Fruit fly (Drosophila melanogaster) whole organism, embryonic: ENCODE measurements around the gene CG6415.
A peak's percentile ranks its signal among the peaks of the same experiment; 100 is the strongest.

Experiments
- Awh ChIP-seq: fragments of 200-800 bp; sonication (Bioruptor generic); IDR thresholded peaks from 2 replicates; pipeline ENCODE4, ENCODE4 v1.3.6; 2022; ENCODE audit warnings: missing biosample characterization, missing genetic modification characterization
- CG10543 ChIP-seq: fragments of 200-800 bp; sonication (Bioruptor generic); optimal IDR thresholded peaks from 3 replicates; lab custom pipeline; 2017; ENCODE audit warnings: missing biosample characterization, mild to moderate bottlenecking, missing genetic modification characterization, moderate library complexity
- CG10565 ChIP-seq: fragments of 200-800 bp; sonication (Bioruptor generic); optimal IDR thresholded peaks from 3 replicates; lab custom pipeline; 2016; ENCODE audit warnings: missing biosample characterization, mild to moderate bottlenecking, missing genetic modification characterization
- CG12769 ChIP-seq: fragments of 200-800 bp; sonication (Bioruptor generic); optimal IDR thresholded peaks from 2 replicates; lab custom pipeline; 2019; ENCODE audit warnings: missing biosample characterization, mild to moderate bottlenecking, missing genetic modification characterization, moderate library complexity
- CG15269 ChIP-seq: fragments of 200-800 bp; sonication (Bioruptor generic); optimal IDR thresholded peaks from 2 replicates; lab custom pipeline; 2018; ENCODE audit warnings: missing biosample characterization, mild to moderate bottlenecking, missing genetic modification characterization, moderate library complexity
- CG15601 ChIP-seq: fragments of 200-800 bp; sonication (Bioruptor generic); optimal IDR thresholded peaks from 3 replicates; lab custom pipeline; 2019; ENCODE audit warnings: missing biosample characterization, mild to moderate bottlenecking, missing genetic modification characterization, moderate library complexity
- CG1603 ChIP-seq: fragments of 200-800 bp; sonication (Bioruptor generic); optimal IDR thresholded peaks from 2 replicates; lab custom pipeline; 2019; ENCODE audit warnings: missing biosample characterization, mild to moderate bottlenecking, missing genetic modification characterization, moderate library complexity
- CG17385 ChIP-seq: fragments of 200-800 bp; sonication (Bioruptor generic); optimal IDR thresholded peaks from 3 replicates; lab custom pipeline; 2018; ENCODE audit warnings: missing biosample characterization, mild to moderate bottlenecking, missing genetic modification characterization
- CG17912 ChIP-seq: fragments of 200-800 bp; sonication (Bioruptor generic); optimal IDR thresholded peaks from 2 replicates; lab custom pipeline; 2018; ENCODE audit warnings: missing biosample characterization, mild to moderate bottlenecking, missing genetic modification characterization
- CG3847 ChIP-seq: fragments of 200-800 bp; sonication (Bioruptor generic); IDR thresholded peaks from 2 replicates; pipeline ENCODE4 v1.3.6; 2022; ENCODE audit warnings: missing biosample characterization, missing genetic modification characterization
- CG6683 ChIP-seq: fragments of 200-800 bp; sonication (Bioruptor generic); optimal IDR thresholded peaks from 2 replicates; lab custom pipeline; 2017; ENCODE audit warnings: missing biosample characterization, mild to moderate bottlenecking, missing genetic modification characterization, missing genetic modification reagents
- CG7357 ChIP-seq: fragments of 200-800 bp; sonication (Bioruptor generic); IDR thresholded peaks from 3 replicates; pipeline ENCODE4 v1.3.6; 2022; ENCODE audit warnings: missing biosample characterization, missing genetic modification characterization
- CG9876 ChIP-seq: fragments of 200-800 bp; sonication (Bioruptor generic); optimal IDR thresholded peaks from 2 replicates; lab custom pipeline; 2016; ENCODE audit warnings: missing biosample characterization, missing genetic modification characterization
- GATAe ChIP-seq: fragments of 200-800 bp; sonication (Bioruptor generic); conservative IDR thresholded peaks from 2 replicates; pipeline ENCODE4 v1.3.6; 2022; ENCODE audit warnings: missing biosample characterization, missing genetic modification characterization
- HLH54F ChIP-seq: fragments of 200-800 bp; sonication (Bioruptor generic); optimal IDR thresholded peaks from 3 replicates; lab custom pipeline; 2016; ENCODE audit warnings: missing biosample characterization, missing genetic modification characterization
- Hr3 ChIP-seq: fragments of 200-800 bp; sonication (Bioruptor generic); optimal IDR thresholded peaks from 3 replicates; lab custom pipeline; 2016; ENCODE audit warnings: missing biosample characterization, missing genetic modification characterization
- Kr ChIP-seq: fragments of 200-800 bp; sonication (Bioruptor generic); optimal IDR thresholded peaks from 2 replicates; lab custom pipeline; 2017; ENCODE audit warnings: missing biosample characterization, mild to moderate bottlenecking, missing genetic modification characterization
- Med ChIP-seq: fragments of 200-800 bp; sonication (Bioruptor generic); peaks from one replicate; lab custom pipeline; 2016; ENCODE audit warnings: missing biosample characterization, missing genetic modification characterization, mild to moderate bottlenecking, inconsistent platforms, moderate library complexity
- NFAT ChIP-seq: fragments of 200-800 bp; sonication (Bioruptor generic); IDR thresholded peaks from 2 replicates; pipeline ENCODE4 v1.3.6; 2022; ENCODE audit warnings: missing biosample characterization, missing genetic modification characterization
- Pdp1 ChIP-seq, 2 experiments: fragments of 200-800 bp; sonication (Bioruptor generic); optimal IDR thresholded peaks; 3 replicates each; lab custom pipeline; 2016; ENCODE audit warnings: missing biosample characterization in 2 of 2, missing genetic modification characterization in 2 of 2, mild to moderate bottlenecking in 1 of 2, moderate library complexity in 1 of 2
- Xbp1 ChIP-seq: fragments of 200-800 bp; sonication (Bioruptor generic); optimal IDR thresholded peaks from 3 replicates; lab custom pipeline; 2016; ENCODE audit warnings: missing biosample characterization, mild to moderate bottlenecking, missing genetic modification characterization
- abd-A ChIP-seq: fragments of 200-800 bp; sonication (Bioruptor generic); optimal IDR thresholded peaks from 3 replicates; lab custom pipeline; 2019; ENCODE audit warnings: missing biosample characterization, mild to moderate bottlenecking, missing genetic modification characterization, moderate library complexity
- ash1 ChIP-seq: fragments of 200-800 bp; sonication (Bioruptor generic); optimal IDR thresholded peaks from 2 replicates; lab custom pipeline; 2018; ENCODE audit warnings: missing biosample characterization, mild to moderate bottlenecking, missing genetic modification characterization
- chif ChIP-seq, 2 experiments: fragments of 200-800 bp; sonication (Bioruptor generic); optimal IDR thresholded peaks; 3 replicates each; lab custom pipeline; 2016; ENCODE audit warnings: missing biosample characterization in 2 of 2, missing genetic modification characterization in 2 of 2
- chinmo ChIP-seq: fragments of 200-800 bp; sonication (Bioruptor generic); IDR thresholded peaks from 4 replicates; pipeline ENCODE4 v1.3.6; 2022; ENCODE audit warnings: missing biosample characterization, missing genetic modification characterization; ENCODE audit not compliant: partially characterized antibody
- grn ChIP-seq: fragments of 200-800 bp; sonication (Bioruptor generic); optimal IDR thresholded peaks from 3 replicates; lab custom pipeline; 2017; ENCODE audit warnings: missing biosample characterization, missing genetic modification characterization
- gt ChIP-seq: fragments of 200-800 bp; sonication (Bioruptor generic); IDR thresholded peaks from 2 replicates; pipeline ENCODE4 v1.3.6; 2022; ENCODE audit warnings: missing biosample characterization, missing genetic modification characterization
- lab ChIP-seq: fragments of 200-800 bp; sonication (Bioruptor generic); optimal IDR thresholded peaks from 3 replicates; lab custom pipeline; 2017; ENCODE audit warnings: missing biosample characterization, missing genetic modification characterization, mild to moderate bottlenecking, moderate library complexity, missing genetic modification reagents
- mirr ChIP-seq: fragments of 200-800 bp; sonication (Bioruptor generic); optimal IDR thresholded peaks from 3 replicates; lab custom pipeline; 2018; ENCODE audit warnings: missing biosample characterization, mild to moderate bottlenecking, missing genetic modification characterization
- nerfin-2 ChIP-seq: fragments of 200-800 bp; sonication (Bioruptor generic); IDR thresholded peaks from 2 replicates; pipeline ENCODE4 v1.3.6; 2022; ENCODE audit warnings: missing biosample characterization, missing genetic modification characterization; ENCODE audit not compliant: partially characterized antibody
- nom ChIP-seq: fragments of 200-800 bp; sonication (Bioruptor generic); optimal IDR thresholded peaks from 2 replicates; lab custom pipeline; 2017; ENCODE audit warnings: missing biosample characterization, missing genetic modification characterization, mild to moderate bottlenecking, moderate library complexity, missing genetic modification reagents
- oc ChIP-seq: fragments of 200-800 bp; sonication (Bioruptor generic); optimal IDR thresholded peaks from 2 replicates; lab custom pipeline; 2018; ENCODE audit warnings: missing biosample characterization, mild to moderate bottlenecking, missing genetic modification characterization, moderate library complexity
- org-1 ChIP-seq: fragments of 200-800 bp; sonication (Bioruptor generic); optimal IDR thresholded peaks from 2 replicates; lab custom pipeline; 2017; ENCODE audit warnings: missing biosample characterization, missing genetic modification characterization
- pan ChIP-seq, 4 experiments: fragments of >200 bp in 3 of 4; fragments of 200-800 bp in 1 of 4; sonication (Bioruptor generic) in 1 of 4; optimal IDR thresholded peaks in 3 of 4; IDR thresholded peaks in 1 of 4; 2 replicates each; pipeline versions ENCODE4 v1.3.6 to Lab custom; 2017 to 2022; ENCODE audit warnings: missing biosample characterization in 2 of 4, missing genetic modification characterization in 2 of 4, mixed read lengths in 1 of 4
- pita ChIP-seq: fragments of 200-800 bp; sonication (Bioruptor generic); optimal IDR thresholded peaks from 2 replicates; lab custom pipeline; 2017; ENCODE audit warnings: missing biosample characterization, mild to moderate bottlenecking, missing genetic modification characterization
- sd ChIP-seq: fragments of 200-800 bp; sonication (Bioruptor generic); optimal IDR thresholded peaks from 3 replicates; lab custom pipeline; 2018; ENCODE audit warnings: missing biosample characterization, mild to moderate bottlenecking, missing genetic modification characterization, moderate library complexity
- sens ChIP-seq: fragments of 200-800 bp; sonication (Bioruptor generic); peaks from one replicate; lab custom pipeline; 2016; ENCODE audit warnings: missing biosample characterization, missing genetic modification characterization
- slp2 ChIP-seq: fragments of 200-800 bp; sonication (Bioruptor generic); optimal IDR thresholded peaks from 2 replicates; lab custom pipeline; 2016; ENCODE audit warnings: missing biosample characterization, missing genetic modification characterization
- sqz ChIP-seq: fragments of 200-800 bp; sonication (Bioruptor generic); optimal IDR thresholded peaks from 3 replicates; lab custom pipeline; 2018; ENCODE audit warnings: missing biosample characterization, mild to moderate bottlenecking, missing genetic modification characterization
- tio ChIP-seq: fragments of 200-800 bp; sonication (Bioruptor generic); optimal IDR thresholded peaks from 2 replicates; lab custom pipeline; 2017; ENCODE audit warnings: missing biosample characterization, missing genetic modification characterization, inconsistent platforms
- unpg ChIP-seq: fragments of 200-800 bp; sonication (Bioruptor generic); optimal IDR thresholded peaks from 3 replicates; lab custom pipeline; 2018; ENCODE audit warnings: missing biosample characterization, mild to moderate bottlenecking, missing genetic modification characterization, moderate library complexity
- zen ChIP-seq: fragments of 200-800 bp; sonication (Bioruptor generic); optimal IDR thresholded peaks from 3 replicates; lab custom pipeline; 2018; ENCODE audit warnings: missing biosample characterization, mild to moderate bottlenecking, missing genetic modification characterization, moderate library complexity

The CG6415 gene

DNA sequence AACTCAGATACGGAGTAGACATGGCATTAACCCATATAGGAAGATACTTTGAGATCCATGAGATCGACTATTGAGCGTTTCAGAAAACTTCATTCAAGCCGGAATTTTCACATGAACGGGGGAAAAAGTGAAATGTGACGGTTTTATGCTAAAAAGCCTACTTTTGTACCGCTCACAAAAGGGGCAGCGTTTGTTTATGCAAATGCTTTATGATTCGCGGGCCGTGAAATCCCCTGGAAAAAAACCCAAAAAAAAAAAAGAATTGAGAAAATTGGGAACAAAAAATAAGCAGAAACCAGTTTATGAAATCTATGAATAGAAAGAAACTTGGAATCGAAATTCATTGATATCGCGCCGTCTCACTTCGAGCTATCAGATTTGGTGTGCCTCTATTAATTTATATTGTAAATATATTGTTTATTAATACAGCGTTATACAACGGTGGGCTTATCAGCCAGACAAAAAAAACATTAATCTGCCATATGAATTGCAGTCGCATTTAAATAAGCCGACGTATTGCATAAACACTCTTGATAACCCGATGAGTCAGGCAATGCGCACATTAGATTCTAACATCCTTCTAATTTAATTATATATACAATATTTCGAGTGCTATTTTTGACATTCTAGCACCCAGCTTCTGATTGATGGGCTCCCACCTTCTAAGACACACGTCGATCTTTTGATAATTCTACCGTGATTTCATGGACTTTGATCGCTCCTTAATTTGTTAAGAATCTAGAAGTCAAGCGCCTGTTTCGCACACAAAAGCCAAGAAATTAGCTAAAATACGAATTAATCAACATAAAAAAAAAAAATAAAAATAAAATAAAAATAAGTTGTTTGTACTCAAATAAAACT is 46.4 kb downstream of the CG6415 start (continued):
- TF ChIP-seq nerfin-2 (GFP tag; lab: Robert Waterston, UW), result no peak
- TF ChIP-seq oc, result peak; percentile 74
- no peak for TF ChIP-seq CG15269
- TF ChIP-seq Kr (GFP tag; lab: Kevin White, UChicago), result no peak
- peak in 1 of 2 experiments; percentile 77 for TF ChIP-seq Pdp1 (GFP tag; optimal IDR thresholded peaks at IDR 0.05; lab: Kevin White, UChicago)
- no peak for TF ChIP-seq CG15601 (tag; lab: Kevin White, UChicago)
- TF ChIP-seq CG17385 (GFP tag; lab: Kevin White, UChicago), result no peak
- TF ChIP-seq Med, result peak; percentile 30
- TF ChIP-seq abd-A, result peak; percentile 2
- no peak for TF ChIP-seq Awh
- TF ChIP-seq Xbp1 (GFP tag; lab: Kevin White, UChicago), result no peak
- no peak for TF ChIP-seq CG10565 (GFP tag; lab: Kevin White, UChicago)
- TF ChIP-seq Hr3 (GFP tag; lab: Kevin White, UChicago), result no peak
- TF ChIP-seq CG3847 (GFP tag; lab: Robert Waterston, UW), result no peak
- peak; percentile 66 for TF ChIP-seq sqz (GFP tag; lab: Kevin White, UChicago)
- TF ChIP-seq HLH54F (GFP tag; lab: Kevin White, UChicago), result no peak
- no peak for TF ChIP-seq ash1 (GFP tag; lab: Kevin White, UChicago)
- TF ChIP-seq lab (GFP tag; lab: Kevin White, UChicago), result no peak
- TF ChIP-seq zen, result no peak

dm6 chr2L:10750915-10751612 is 47.6 kb downstream of the CG6415 start:
- TF ChIP-seq grn (GFP tag; lab: Kevin White, UChicago), result no peak
- 0 out of 4 replicates have a peak, but pooled peaks have one; percentile 33 for TF ChIP-seq chinmo (GFP tag; lab: Robert Waterston, UW)
- peak; percentile 6 for TF ChIP-seq mirr (GFP tag; lab: Kevin White, UChicago)
- TF ChIP-seq gt (GFP tag; lab: Robert Waterston, UW), result no peak
- no peak for TF ChIP-seq pan (optimal IDR thresholded peaks at IDR 0.05; lab: Kevin White, UChicago)
- peak in 1 of 2 experiments; percentile 7 for TF ChIP-seq pan (GFP tag; optimal IDR thresholded peaks at IDR 0.05 in 1 of 2, IDR thresholded peaks at IDR 0.05 in 1 of 2)
- TF ChIP-seq CG10543 (GFP tag; lab: Kevin White, UChicago), result peak; percentile 2
- peak; percentile 11 for TF ChIP-seq sd (tag; lab: Kevin White, UChicago)
- peak; percentile 45 for TF ChIP-seq CG12769 (tag; lab: Kevin White, UChicago)
- peak in 1 of 2 experiments; percentile 13 for TF ChIP-seq chif (GFP tag; optimal IDR thresholded peaks at IDR 0.05; lab: Kevin White, UChicago)
- peak; percentile 41 for TF ChIP-seq Med
- TF ChIP-seq Pdp1 (GFP tag; optimal IDR thresholded peaks at IDR 0.05; lab: Kevin White, UChicago), result peak in 1 of 2 experiments; percentile 92
- peak; percentile 45 for TF ChIP-seq sens
- no peak for TF ChIP-seq slp2 (GFP tag; lab: Kevin White, UChicago)

DNA sequence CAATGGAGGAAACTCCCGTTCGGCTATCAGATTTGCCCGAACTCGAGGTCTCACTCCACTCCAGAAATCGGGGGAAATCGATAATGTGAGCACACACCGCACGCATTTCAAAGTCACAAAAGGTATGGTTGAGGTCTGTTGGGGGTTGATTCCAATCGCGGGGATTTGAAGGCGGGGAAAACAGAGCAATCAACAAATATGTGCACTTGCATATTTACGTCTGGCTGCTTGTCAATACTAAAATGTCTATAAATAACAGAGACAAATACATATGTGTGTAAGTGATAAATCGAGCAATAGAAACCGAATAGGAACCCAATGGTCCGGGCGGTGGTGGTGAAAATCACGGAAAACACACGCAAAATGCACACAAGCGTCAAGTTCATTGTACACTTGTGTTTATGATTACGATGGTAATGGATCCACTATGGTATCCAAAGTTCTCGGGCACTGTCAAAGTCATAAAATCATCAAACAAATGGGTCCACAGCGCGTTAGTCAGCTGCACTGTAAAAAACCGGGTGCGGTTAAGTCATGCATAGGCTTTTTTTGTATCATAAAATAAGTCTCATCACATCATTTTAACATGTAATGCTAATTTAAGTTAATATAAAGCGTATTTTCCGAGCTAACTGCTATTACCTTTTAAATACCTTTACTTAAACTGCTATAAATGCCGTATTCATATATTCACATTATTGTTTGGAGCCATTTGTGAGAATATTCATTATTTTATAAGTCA is 48.6 kb downstream of the CG6415 start:
- TF ChIP-seq CG7357, result peak; percentile 48; the same call in 2 of the 3 replicates
- TF ChIP-seq CG1603, result peak; percentile 97
- TF ChIP-seq org-1, result peak; percentile 94
- peak; percentile 77 for TF ChIP-seq CG6683
- TF ChIP-seq nom (GFP tag; lab: Kevin White, UChicago), result no peak
- no peak for TF ChIP-seq pita (GFP tag; lab: Kevin White, UChicago)
- peak; percentile 84 for TF ChIP-seq unpg (GFP tag; lab: Kevin White, UChicago)
- peak; percentile 65 for TF ChIP-seq Hr3 (GFP tag; lab: Kevin White, UChicago)
- no peak for TF ChIP-seq NFAT (GFP tag; lab: Robert Waterston, UW)
- no peak for TF ChIP-seq GATAe (GFP tag; lab: Robert Waterston, UW)
- TF ChIP-seq CG9876 (GFP tag; lab: Kevin White, UChicago), result peak; percentile 87
- peak; percentile 53 for TF ChIP-seq CG17912 (GFP tag; lab: Kevin White, UChicago)
- TF ChIP-seq tio (GFP tag; lab: Kevin White, UChicago), result peak; percentile 79
